Fruit fly (Drosophila melanogaster) whole organism, embryonic: ENCODE results near the gene tyf.

Experiments used
- BEAF-32 ChIP-seq: fragments of 200-800 bp; sonication (Bioruptor generic); optimal IDR thresholded peaks from 3 replicates; lab custom pipeline; 2017; ENCODE audit warnings: missing biosample characterization, missing genetic modification characterization, mild to moderate bottlenecking, moderate library complexity, missing genetic modification reagents
- Bgb ChIP-seq: fragments of 200-800 bp; sonication (Bioruptor generic); IDR thresholded peaks from 2 replicates; pipeline ENCODE4 v1.3.6; 2022; ENCODE audit warnings: missing biosample characterization, missing genetic modification characterization; ENCODE audit not compliant: partially characterized antibody
- CG10147 ChIP-seq: fragments of 200-800 bp; sonication (Bioruptor generic); optimal IDR thresholded peaks from 2 replicates; lab custom pipeline; 2019; ENCODE audit warnings: missing biosample characterization, mild to moderate bottlenecking, missing genetic modification characterization, moderate library complexity
- CG10979 ChIP-seq: fragments of 200-800 bp; sonication (Bioruptor generic); optimal IDR thresholded peaks from 2 replicates; lab custom pipeline; 2018; ENCODE audit warnings: missing biosample characterization, mild to moderate bottlenecking, missing genetic modification characterization, moderate library complexity
- CG12659 ChIP-seq: fragments of 200-800 bp; sonication (Bioruptor generic); optimal IDR thresholded peaks from 3 replicates; lab custom pipeline; 2017; ENCODE audit warnings: mild to moderate bottlenecking, missing biosample characterization, missing genetic modification reagents, missing genetic modification characterization
- CG13287 ChIP-seq: fragments of 200-800 bp; sonication (Bioruptor generic); IDR thresholded peaks from 2 replicates; pipeline ENCODE4 v1.3.6; 2022; ENCODE audit warnings: missing biosample characterization, missing genetic modification characterization; ENCODE audit not compliant: partially characterized antibody
- CG14710 ChIP-seq: fragments of 200-800 bp; sonication (Bioruptor generic); optimal IDR thresholded peaks from 3 replicates; lab custom pipeline; 2019; ENCODE audit warnings: missing biosample characterization, mild to moderate bottlenecking, missing genetic modification characterization, moderate library complexity
- CG14860 ChIP-seq: fragments of 200-800 bp; sonication (Bioruptor generic); IDR thresholded peaks from 3 replicates; pipeline ENCODE4 v1.3.6; 2022; ENCODE audit warnings: missing biosample characterization, missing genetic modification characterization; ENCODE audit not compliant: partially characterized antibody
- CG15514 ChIP-seq: fragments of 200-800 bp; sonication (Bioruptor generic); optimal IDR thresholded peaks from 3 replicates; lab custom pipeline; 2017; ENCODE audit warnings: missing biosample characterization, missing genetic modification characterization, mild to moderate bottlenecking, moderate library complexity, missing genetic modification reagents
- CG1603 ChIP-seq: fragments of 200-800 bp; sonication (Bioruptor generic); optimal IDR thresholded peaks from 2 replicates; lab custom pipeline; 2019; ENCODE audit warnings: missing biosample characterization, mild to moderate bottlenecking, missing genetic modification characterization, moderate library complexity
- CG16813 ChIP-seq: fragments of 200-800 bp; sonication (Bioruptor generic); IDR thresholded peaks from 3 replicates; pipeline ENCODE4 v1.3.6; 2022; ENCODE audit warnings: missing biosample characterization, missing genetic modification characterization; ENCODE audit not compliant: partially characterized antibody
- CG2116 ChIP-seq: fragments of 200-800 bp; sonication (Bioruptor generic); optimal IDR thresholded peaks from 3 replicates; lab custom pipeline; 2018; ENCODE audit warnings: missing biosample characterization, mild to moderate bottlenecking, missing genetic modification characterization
- CG31224 ChIP-seq: fragments of 200-800 bp; sonication (Bioruptor generic); IDR thresholded peaks from 2 replicates; pipeline ENCODE4 v1.3.6; 2022; ENCODE audit warnings: missing biosample characterization, missing genetic modification characterization
- CG42726 ChIP-seq: fragments of 200-800 bp; sonication (Bioruptor generic); IDR thresholded peaks from 2 replicates; pipeline ENCODE4 v1.3.6; 2022; ENCODE audit warnings: missing biosample characterization, missing genetic modification characterization; ENCODE audit not compliant: partially characterized antibody
- CG4617 ChIP-seq: fragments of 200-800 bp; sonication (Bioruptor generic); optimal IDR thresholded peaks from 3 replicates; lab custom pipeline; 2016; ENCODE audit warnings: missing biosample characterization, missing genetic modification characterization, borderline replicate concordance
- CG7963 ChIP-seq: fragments of 200-800 bp; sonication (Bioruptor generic); IDR thresholded peaks from 3 replicates; pipeline ENCODE4 v1.3.6; 2022; ENCODE audit warnings: missing biosample characterization, missing genetic modification characterization; ENCODE audit not compliant: partially characterized antibody
- CG8281 ChIP-seq: fragments of 200-800 bp; sonication (Bioruptor generic); optimal IDR thresholded peaks from 2 replicates; lab custom pipeline; 2018; ENCODE audit warnings: missing biosample characterization, mild to moderate bottlenecking, missing genetic modification characterization, moderate library complexity
- CG9437 ChIP-seq: fragments of 200-800 bp; sonication (Bioruptor generic); optimal IDR thresholded peaks from 2 replicates; lab custom pipeline; 2018; ENCODE audit warnings: missing biosample characterization, mild to moderate bottlenecking, missing genetic modification characterization
- Dll ChIP-seq: fragments of 200-800 bp; sonication (Bioruptor generic); IDR thresholded peaks from 4 replicates; pipeline ENCODE4 v1.3.6; 2022; ENCODE audit warnings: missing biosample characterization, missing genetic modification characterization; ENCODE audit not compliant: partially characterized antibody
- Doc3 ChIP-seq: fragments of 200-800 bp; sonication (Bioruptor generic); IDR thresholded peaks from 3 replicates; pipeline ENCODE4 v1.3.6; 2022; ENCODE audit warnings: missing biosample characterization, missing genetic modification characterization; ENCODE audit not compliant: partially characterized antibody
- Dp ChIP-seq: fragments of 200-800 bp; sonication (Bioruptor generic); optimal IDR thresholded peaks from 2 replicates; lab custom pipeline; 2018; ENCODE audit warnings: missing biosample characterization, mild to moderate bottlenecking, missing genetic modification characterization, moderate library complexity
- Dref ChIP-seq: fragments of 200-800 bp; sonication (Bioruptor generic); IDR thresholded peaks from 2 replicates; pipeline ENCODE4 v1.3.6; 2022; ENCODE audit warnings: missing biosample characterization, missing genetic modification characterization
- Ets65A ChIP-seq: fragments of 200-800 bp; sonication (Bioruptor generic); peaks from one replicate; lab custom pipeline; 2016; ENCODE audit warnings: missing biosample characterization, missing genetic modification characterization
- Fer3 ChIP-seq: fragments of 200-800 bp; sonication (Bioruptor generic); optimal IDR thresholded peaks from 2 replicates; lab custom pipeline; 2018; ENCODE audit warnings: missing biosample characterization, mild to moderate bottlenecking, missing genetic modification characterization, moderate library complexity
- H15 ChIP-seq: fragments of 200-800 bp; sonication (Bioruptor generic); IDR thresholded peaks from 3 replicates; pipeline ENCODE4 v1.3.6; 2022; ENCODE audit warnings: missing biosample characterization, missing genetic modification characterization
- HmgZ ChIP-seq: fragments of 200-800 bp; sonication (Bioruptor generic); optimal IDR thresholded peaks from 2 replicates; lab custom pipeline; 2018; ENCODE audit warnings: missing biosample characterization, mild to moderate bottlenecking, missing genetic modification characterization
- Hmx ChIP-seq: fragments of 200-800 bp; sonication (Bioruptor generic); optimal IDR thresholded peaks from 2 replicates; lab custom pipeline; 2016; ENCODE audit warnings: missing biosample characterization, missing genetic modification characterization
- Scr ChIP-seq: fragments of 200-800 bp; sonication (Bioruptor generic); IDR thresholded peaks from 2 replicates; pipeline ENCODE4 v1.3.6; 2022; ENCODE audit warnings: missing biosample characterization, missing genetic modification characterization; ENCODE audit not compliant: partially characterized antibody
- Sin3A ChIP-seq: fragments of >200 bp; optimal IDR thresholded peaks from 2 replicates; lab custom pipeline; 2018
- Sry-δ ChIP-seq: fragments of 200-800 bp; sonication (Bioruptor generic); optimal IDR thresholded peaks from 2 replicates; lab custom pipeline; 2016; ENCODE audit warnings: missing biosample characterization, missing genetic modification characterization
- Stat92E ChIP-seq, 3 experiments: fragments of >200 bp in 2 of 3; fragments of 200-800 bp in 1 of 3; sonication (Bioruptor generic) in 1 of 3; optimal IDR thresholded peaks; 2 replicates each; lab custom pipeline; 2017 to 2019; ENCODE audit warnings: missing biosample characterization in 3 of 3, missing genetic modification characterization in 3 of 3, mild to moderate bottlenecking in 1 of 3, moderate library complexity in 1 of 3
- amos ChIP-seq: fragments of 200-800 bp; sonication (Bioruptor generic); IDR thresholded peaks from 2 replicates; pipeline ENCODE4 v1.3.6; 2022; ENCODE audit warnings: missing biosample characterization, missing genetic modification characterization; ENCODE audit not compliant: partially characterized antibody
- btn ChIP-seq: fragments of 200-800 bp; sonication (Bioruptor generic); optimal IDR thresholded peaks from 2 replicates; lab custom pipeline; 2016; ENCODE audit warnings: missing biosample characterization, missing genetic modification characterization
- crc ChIP-seq: fragments of 200-800 bp; sonication (Bioruptor generic); optimal IDR thresholded peaks from 2 replicates; lab custom pipeline; 2016; ENCODE audit warnings: missing biosample characterization, missing genetic modification characterization
- dan ChIP-seq: fragments of 200-800 bp; sonication (Bioruptor generic); IDR thresholded peaks from 2 replicates; pipeline ENCODE4 v1.3.6; 2022; ENCODE audit warnings: missing biosample characterization, missing genetic modification characterization
- dm ChIP-seq: fragments of 200-800 bp; sonication (Bioruptor generic); optimal IDR thresholded peaks from 3 replicates; lab custom pipeline; 2016; ENCODE audit warnings: missing biosample characterization, missing genetic modification characterization
- dpn ChIP-seq, 2 experiments: fragments of 200-800 bp; sonication (Bioruptor generic); optimal IDR thresholded peaks; 3 replicates each; lab custom pipeline; 2016; ENCODE audit warnings: missing biosample characterization in 2 of 2, missing genetic modification characterization in 2 of 2
- gfzf ChIP-seq: fragments of 200-800 bp; sonication (Bioruptor generic); optimal IDR thresholded peaks from 2 replicates; lab custom pipeline; 2016; ENCODE audit warnings: missing biosample characterization, mild to moderate bottlenecking, missing genetic modification characterization, moderate library complexity
- hb ChIP-seq: fragments of 200-800 bp; sonication (Bioruptor generic); IDR thresholded peaks from 3 replicates; pipeline ENCODE4 v1.3.6; 2022; ENCODE audit warnings: missing biosample characterization, missing genetic modification characterization; ENCODE audit not compliant: partially characterized antibody
- ind ChIP-seq: fragments of 200-800 bp; sonication (Bioruptor generic); optimal IDR thresholded peaks from 3 replicates; lab custom pipeline; 2016; ENCODE audit warnings: missing biosample characterization, missing genetic modification characterization
- inv ChIP-seq: fragments of 200-800 bp; sonication (Bioruptor generic); IDR thresholded peaks from 2 replicates; pipeline ENCODE4 v1.3.6; 2022; ENCODE audit warnings: missing biosample characterization, missing genetic modification characterization; ENCODE audit not compliant: partially characterized antibody
- knrl ChIP-seq: fragments of 200-800 bp; sonication (Bioruptor generic); IDR thresholded peaks from 3 replicates; pipeline ENCODE4 v1.3.6; 2022; ENCODE audit warnings: missing biosample characterization, missing genetic modification characterization; ENCODE audit not compliant: partially characterized antibody
- nmo ChIP-seq: fragments of 200-800 bp; sonication (Bioruptor generic); optimal IDR thresholded peaks from 2 replicates; lab custom pipeline; 2018; ENCODE audit warnings: missing biosample characterization, mild to moderate bottlenecking, missing genetic modification characterization, moderate library complexity
- pzg ChIP-seq: fragments of 200-800 bp; sonication (Bioruptor generic); optimal IDR thresholded peaks from 3 replicates; lab custom pipeline; 2018; ENCODE audit warnings: missing biosample characterization, mild to moderate bottlenecking, missing genetic modification characterization, moderate library complexity
- unc-4 ChIP-seq: fragments of 200-800 bp; sonication (Bioruptor generic); IDR thresholded peaks from 2 replicates; pipeline ENCODE4 v1.3.6; 2022; ENCODE audit warnings: missing biosample characterization, missing genetic modification characterization; ENCODE audit not compliant: partially characterized antibody

tyf gene

dm6 chrX:4130632-4131031 lies 13.8 kb downstream of the tyf start:
- peak; percentile 91 for TF ChIP-seq CG31224 (GFP tag; lab: Robert Waterston, UW)

DNA sequence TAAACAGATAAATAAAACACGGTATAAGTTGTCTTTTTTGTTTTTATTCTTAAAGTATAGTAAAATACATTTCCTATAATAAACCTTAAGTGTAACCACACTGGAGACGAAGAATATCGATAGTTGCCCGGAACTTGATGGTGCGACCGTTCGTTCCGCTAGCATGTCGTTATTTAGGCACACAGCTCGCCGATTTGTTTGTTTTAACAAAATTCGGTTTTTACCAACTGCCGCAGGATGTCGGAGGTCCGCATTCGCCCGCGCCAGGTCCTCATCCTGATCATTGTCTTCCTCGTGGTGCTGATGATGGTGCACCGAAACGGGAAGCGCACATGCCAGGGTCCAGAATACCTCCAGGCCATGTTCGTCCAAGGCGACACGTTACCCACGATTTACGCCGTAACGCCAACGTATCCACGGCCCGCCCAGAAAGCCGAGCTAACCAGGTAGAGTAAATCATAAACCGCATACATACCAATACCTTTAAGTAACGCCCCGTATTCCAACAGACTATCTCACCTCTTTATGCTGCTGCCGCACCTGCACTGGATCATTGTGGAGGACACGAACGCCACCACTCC lies 14.3 kb downstream of the tyf start, which contains the start of gene GlcAT-I:
TSS of gene GlcAT-I (plus strand) at position 163 of the 581 bp plus-strand sequence.
- TF ChIP-seq CG10147 (GFP tag; lab: Kevin White, UChicago), result no peak
- TF ChIP-seq Sin3A (lab: Kevin White, UChicago), result peak; percentile 13
- peak; percentile 55 for TF ChIP-seq Bgb (GFP tag; lab: Robert Waterston, UW)
- TF ChIP-seq Fer3 (tag; lab: Kevin White, UChicago), result no peak
- peak; percentile 76 for TF ChIP-seq gfzf (GFP tag; lab: Kevin White, UChicago)
- TF ChIP-seq H15 (GFP tag; lab: Robert Waterston, UW), result no peak
- peak; percentile 64 for TF ChIP-seq CG4617 (GFP tag; lab: Kevin White, UChicago)
- peak; percentile 22 for TF ChIP-seq HmgZ
- peak; percentile 81 for TF ChIP-seq CG9437 (GFP tag; lab: Kevin White, UChicago)
- peak; percentile 29 for TF ChIP-seq dm (GFP tag; lab: Kevin White, UChicago)
- TF ChIP-seq Ets65A (GFP tag; lab: Kevin White, UChicago), result peak; percentile 60
- no peak for TF ChIP-seq ind
- 0 out of 3 replicates have a peak, but pooled peaks have one; percentile 43 for TF ChIP-seq CG14860 (GFP tag; lab: Robert Waterston, UW)
- TF ChIP-seq CG42726 (GFP tag; lab: Robert Waterston, UW), result peak; percentile 17; the same call in 1 of the 2 replicates
- peak; percentile 99 for TF ChIP-seq CG14710 (tag; lab: Kevin White, UChicago)
- TF ChIP-seq Dref (GFP tag; lab: Robert Waterston, UW), result peak; percentile 65
- TF ChIP-seq unc-4, result peak; percentile 60
- no peak for TF ChIP-seq CG8281 (tag; lab: Kevin White, UChicago)
- peak; percentile 60; the same call in 3 of the 4 replicates for TF ChIP-seq Dll
- peak; percentile 28 for TF ChIP-seq Dp
- TF ChIP-seq hb (GFP tag; lab: Robert Waterston, UW), result 0 out of 3 replicates have a peak, but pooled peaks have one; percentile 15
- peak; percentile 20; the same call in 1 of the 3 replicates for TF ChIP-seq CG7963 (GFP tag; lab: Robert Waterston, UW)
- TF ChIP-seq btn (GFP tag; lab: Kevin White, UChicago), result no peak
- TF ChIP-seq dpn (GFP tag; optimal IDR thresholded peaks at IDR 0.05; lab: Kevin White, UChicago), result no peak
- TF ChIP-seq Stat92E (GFP tag; optimal IDR thresholded peaks at IDR 0.05; lab: Kevin White, UChicago), result no peak
- no peak for TF ChIP-seq Hmx (GFP tag; lab: Kevin White, UChicago)
- TF ChIP-seq CG15514 (GFP tag; lab: Kevin White, UChicago), result peak; percentile 70
- no peak for TF ChIP-seq crc (GFP tag; lab: Kevin White, UChicago)
- TF ChIP-seq Sry-δ (GFP tag; lab: Kevin White, UChicago), result peak; percentile 57
- TF ChIP-seq CG1603 (tag; lab: Kevin White, UChicago), result peak; percentile 43
- TF ChIP-seq CG10979 (tag; lab: Kevin White, UChicago), result no peak
- peak; percentile 70 for TF ChIP-seq CG13287 (GFP tag; lab: Robert Waterston, UW)
- TF ChIP-seq nmo (GFP tag; lab: Kevin White, UChicago), result peak; percentile 4
- TF ChIP-seq inv (GFP tag; lab: Robert Waterston, UW), result peak; percentile 33; the same call in 1 of the 2 replicates
- peak; percentile 36 for TF ChIP-seq CG2116 (GFP tag; lab: Kevin White, UChicago)
- TF ChIP-seq pzg (GFP tag; lab: Kevin White, UChicago), result peak; percentile 62
- peak; percentile 73 for TF ChIP-seq BEAF-32 (GFP tag; lab: Kevin White, UChicago)
- TF ChIP-seq dan (GFP tag; lab: Robert Waterston, UW), result no peak
- 0 out of 3 replicates have a peak, but pooled peaks have one; percentile 29 for TF ChIP-seq Doc3
- TF ChIP-seq CG16813 (GFP tag; lab: Robert Waterston, UW), result peak; percentile 58
- TF ChIP-seq CG12659 (GFP tag; lab: Kevin White, UChicago), result peak; percentile 39
- TF ChIP-seq knrl (GFP tag; lab: Robert Waterston, UW), result peak; percentile 41; the same call in 1 of the 3 replicates
- peak; percentile 61 for TF ChIP-seq Scr (GFP tag; lab: Robert Waterston, UW)
- TF ChIP-seq amos (GFP tag; lab: Robert Waterston, UW), result peak; percentile 62
